Fruit fly (Drosophila melanogaster): ENCODE results near the gene Mhcl.

Gene Mhcl

dm6 chr3R:16098333-16099267, at the start of gene Mhcl, which contains the start of gene Akt (continued):
- TF ChIP-seq odd (GFP tag; optimal IDR thresholded peaks at IDR 0.05), result no peak
- TF ChIP-seq Hsf (GFP tag; optimal IDR thresholded peaks at IDR 0.05), result no peak
- TF ChIP-seq Opbp (GFP tag; IDR thresholded peaks at IDR 0.05; ENCODE audit: partially characterized antibody), result peak; percentile 58; the same call in 2 of the 3 replicates
- no peak for TF ChIP-seq ato (GFP tag; IDR thresholded peaks at IDR 0.05; ENCODE audit: partially characterized antibody)
- TF ChIP-seq CG2129 (GFP tag; IDR thresholded peaks at IDR 0.05; ENCODE audit: partially characterized antibody), result peak; percentile 35; the same call in 1 of the 2 replicates
- no peak for TF ChIP-seq CG16815 (GFP tag; optimal IDR thresholded peaks at IDR 0.05)
- peak; percentile 32 for TF ChIP-seq gem (tag; optimal IDR thresholded peaks at IDR 0.05)
- peak; percentile 81 for TF ChIP-seq Dref (GFP tag; IDR thresholded peaks at IDR 0.05)
- TF ChIP-seq Myb (GFP tag; optimal IDR thresholded peaks at IDR 0.05), result peak; percentile 39
- TF ChIP-seq C15 (GFP tag; IDR thresholded peaks at IDR 0.05), result no peak
- peak; percentile 40; the same call in 1 of the 2 replicates for TF ChIP-seq bbx (GFP tag; IDR thresholded peaks at IDR 0.05; ENCODE audit: partially characterized antibody)
- TF ChIP-seq CG14860 (GFP tag; IDR thresholded peaks at IDR 0.05; ENCODE audit: partially characterized antibody), result peak; percentile 51; the same call in 1 of the 3 replicates
- TF ChIP-seq CG10543 (GFP tag; optimal IDR thresholded peaks at IDR 0.05), result peak; percentile 26
- TF ChIP-seq CG7928 (GFP tag; optimal IDR thresholded peaks at IDR 0.05), result peak; percentile 73
- peak; percentile 45 for TF ChIP-seq CG17829 (tag; optimal IDR thresholded peaks at IDR 0.05)
- peak; percentile 65; the same call in 1 of the 3 replicates for TF ChIP-seq hb (GFP tag; IDR thresholded peaks at IDR 0.05; ENCODE audit: partially characterized antibody)
- 0 out of 3 replicates have a peak, but pooled peaks have one; percentile 10 for TF ChIP-seq ci (GFP tag; IDR thresholded peaks at IDR 0.05)
- no peak for TF ChIP-seq CG7987 (GFP tag; optimal IDR thresholded peaks at IDR 0.05)
- TF ChIP-seq CG7745 (tag; optimal IDR thresholded peaks at IDR 0.05), result no peak
- peak; percentile 60 for TF ChIP-seq CG4617 (GFP tag; optimal IDR thresholded peaks at IDR 0.05; ENCODE audit: borderline replicate concordance)
- peak; percentile 5 for TF ChIP-seq tin (GFP tag; optimal IDR thresholded peaks at IDR 0.05)
- no peak for TF ChIP-seq h (optimal IDR thresholded peaks at IDR 0.05)
- peak; percentile 7 for TF ChIP-seq NC2β (GFP tag; optimal IDR thresholded peaks at IDR 0.05)
- TF ChIP-seq Ets65A (GFP tag), result peak; percentile 18
- peak; percentile 64 for TF ChIP-seq Max (GFP tag; optimal IDR thresholded peaks at IDR 0.05)
- no peak for TF ChIP-seq jing (GFP tag; optimal IDR thresholded peaks at IDR 0.05)
- TF ChIP-seq gfzf (GFP tag; optimal IDR thresholded peaks at IDR 0.05), result peak; percentile 90
- TF ChIP-seq CG9932 (GFP tag; IDR thresholded peaks at IDR 0.05), result peak; percentile 65
- no peak for TF ChIP-seq Med (GFP tag)
- TF ChIP-seq Dbx (GFP tag; IDR thresholded peaks at IDR 0.05), result 0 out of 3 replicates have a peak, but pooled peaks have one; percentile 15
- no peak for TF ChIP-seq Doc2 (GFP tag; IDR thresholded peaks at IDR 0.05)
- TF ChIP-seq CoRest (tag; optimal IDR thresholded peaks at IDR 0.05), result peak; percentile 52
- TF ChIP-seq Sin3A (optimal IDR thresholded peaks at IDR 0.05), result peak; percentile 57
- peak; percentile 25 for TF ChIP-seq BtbVII (GFP tag; optimal IDR thresholded peaks at IDR 0.05)
- no peak for TF ChIP-seq Nf-YB (GFP tag; optimal IDR thresholded peaks at IDR 0.05)
- peak; percentile 15 for TF ChIP-seq CG9876 (GFP tag; optimal IDR thresholded peaks at IDR 0.05)
- TF ChIP-seq CG10267 (tag; optimal IDR thresholded peaks at IDR 0.05), result peak; percentile 67
- TF ChIP-seq CG9817 (tag; optimal IDR thresholded peaks at IDR 0.05), result no peak
- peak in 1 of 2 experiments; percentile 2 for TF ChIP-seq bsh (GFP tag; optimal IDR thresholded peaks at IDR 0.05)
- no peak for TF ChIP-seq CG9609 (GFP tag; optimal IDR thresholded peaks at IDR 0.05)
- TF ChIP-seq lab (GFP tag; optimal IDR thresholded peaks at IDR 0.05), result no peak
- TF ChIP-seq Tbp (GFP tag; optimal IDR thresholded peaks at IDR 0.05), result no peak
- no peak for TF ChIP-seq CG15073 (GFP tag; optimal IDR thresholded peaks at IDR 0.05)
- peak; percentile 63 for TF ChIP-seq E2f2 (GFP tag; IDR thresholded peaks at IDR 0.05)
- peak; percentile 58 for TF ChIP-seq MESR4 (GFP tag; optimal IDR thresholded peaks at IDR 0.05)
- no peak for TF ChIP-seq CG7372 (GFP tag; IDR thresholded peaks at IDR 0.05)
- no peak for TF ChIP-seq Sry-β (GFP tag; optimal IDR thresholded peaks at IDR 0.05)
- peak; percentile 6 for TF ChIP-seq CG11504 (tag; optimal IDR thresholded peaks at IDR 0.05)
